Worm (Caenorhabditis elegans): Measurements from ENCODE around the gene T05A8.2.
A peak's percentile ranks its signal among the peaks of the same experiment; 100 is the strongest.

The T05A8.2 gene

ce11 chrII:2752536-2752935, 41.7 kb upstream of the T05A8.2 start, which contains the start of gene F29A7.6:
Gene F29A7.6, minus strand, starts transcription at chrII:2752611.
- TF ChIP-seq M03D4.4 (tag; optimal IDR thresholded peaks at IDR 0.05) (peak; percentile 20), sptf-1 (tag; optimal IDR thresholded peaks at IDR 0.05) (peak; percentile 65), ham-2 (GFP tag; optimal IDR thresholded peaks at IDR 0.05) (peak; percentile 46), sem-2 (GFP tag; optimal IDR thresholded peaks at IDR 0.05) (no peak), pha-4 (tag; optimal IDR thresholded peaks at IDR 0.05) (peak; percentile 18), mep-1 (tag; optimal IDR thresholded peaks at IDR 0.05) (peak; percentile 36), snpc-4 (tag; optimal IDR thresholded peaks at IDR 0.05) (no peak), lin-13 (tag; optimal IDR thresholded peaks at IDR 0.05) (peak; percentile 51), hlh-1 (tag; optimal IDR thresholded peaks at IDR 0.05) (peak; percentile 2), ces-1 (GFP tag; optimal IDR thresholded peaks at IDR 0.05) (peak; percentile 74)

- TF ChIP-seq ztf-11 (tag; optimal IDR thresholded peaks at IDR 0.05) (no peak), drap-1 (GFP tag; optimal IDR thresholded peaks at IDR 0.05) (no peak), M03D4.4 (tag; optimal IDR thresholded peaks at IDR 0.05) (no peak), lin-32 (GFP tag; optimal IDR thresholded peaks at IDR 0.05) (no peak), hlh-1 (tag; optimal IDR thresholded peaks at IDR 0.05) (no peak), tbx-8 (GFP tag; optimal IDR thresholded peaks at IDR 0.05) (no peak), mep-1 (tag; optimal IDR thresholded peaks at IDR 0.05) (no peak), unc-39 (tag; optimal IDR thresholded peaks at IDR 0.05) (no peak), ces-1 (GFP tag; optimal IDR thresholded peaks at IDR 0.05) (no peak)
Measured at ce11 chrII:2751278-2751677, 40.5 kb upstream of the T05A8.2 start.

ce11 chrII:2749595-2750048, 38.8 kb upstream of the T05A8.2 start, which contains the start of gene F29A7.4:
Gene F29A7.4, plus strand, starts transcription at chrII:2749998.
- TF ChIP-seq snpc-4 (tag; optimal IDR thresholded peaks at IDR 0.05), result no peak
- no peak for TF ChIP-seq ham-2 (GFP tag; optimal IDR thresholded peaks at IDR 0.05)
- no peak for TF ChIP-seq mab-5 (tag; optimal IDR thresholded peaks at IDR 0.05)
- TF ChIP-seq ces-1 (GFP tag; optimal IDR thresholded peaks at IDR 0.05), result no peak
- TF ChIP-seq nhr-28 (tag; optimal IDR thresholded peaks at IDR 0.05), result no peak
- TF ChIP-seq tbx-8 (GFP tag; optimal IDR thresholded peaks at IDR 0.05), result no peak
- TF ChIP-seq lin-13 (tag; optimal IDR thresholded peaks at IDR 0.05), result no peak
- TF ChIP-seq lin-32 (GFP tag; optimal IDR thresholded peaks at IDR 0.05), result no peak
- no peak for TF ChIP-seq unc-120 (tag; optimal IDR thresholded peaks at IDR 0.05; ENCODE audit: poor library complexity, severe bottlenecking)
- TF ChIP-seq mep-1 (tag; optimal IDR thresholded peaks at IDR 0.05), result no peak
- TF ChIP-seq cnd-1 (tag; optimal IDR thresholded peaks at IDR 0.05), result no peak
- no peak for TF ChIP-seq bed-3 (GFP tag; optimal IDR thresholded peaks at IDR 0.05)
- TF ChIP-seq ceh-83 (GFP tag; optimal IDR thresholded peaks at IDR 0.05), result no peak
- no peak for TF ChIP-seq zip-8 (tag; optimal IDR thresholded peaks at IDR 0.05)
- no peak for TF ChIP-seq M03D4.4 (tag; optimal IDR thresholded peaks at IDR 0.05)
- TF ChIP-seq drap-1 (GFP tag; optimal IDR thresholded peaks at IDR 0.05), result no peak
- no peak for TF ChIP-seq blmp-1 (tag; optimal IDR thresholded peaks at IDR 0.05)
- no peak for TF ChIP-seq nhr-2 (tag; optimal IDR thresholded peaks at IDR 0.05)

- TF ChIP-seq ces-1 (GFP tag; optimal IDR thresholded peaks at IDR 0.05), result peak; percentile 80
- TF ChIP-seq unc-62 (GFP tag; optimal IDR thresholded peaks at IDR 0.05), result peak; percentile 73
- TF ChIP-seq tbx-8 (GFP tag; optimal IDR thresholded peaks at IDR 0.05), result no peak
- TF ChIP-seq mep-1 (tag; optimal IDR thresholded peaks at IDR 0.05), result peak; percentile 48
- TF ChIP-seq pha-4 (tag; optimal IDR thresholded peaks at IDR 0.05), result no peak
- TF ChIP-seq snpc-4 (tag; optimal IDR thresholded peaks at IDR 0.05), result no peak
- TF ChIP-seq mab-5 (tag; optimal IDR thresholded peaks at IDR 0.05), result no peak
- no peak for TF ChIP-seq M03D4.4 (tag; optimal IDR thresholded peaks at IDR 0.05)
- no peak for TF ChIP-seq blmp-1 (tag; optimal IDR thresholded peaks at IDR 0.05)
- no peak for TF ChIP-seq unc-120 (tag; optimal IDR thresholded peaks at IDR 0.05; ENCODE audit: poor library complexity, severe bottlenecking)
- no peak for TF ChIP-seq flh-1 (GFP tag; optimal IDR thresholded peaks at IDR 0.05)
Measured at ce11 chrII:2747956-2748621, 37.3 kb upstream of the T05A8.2 start.

ce11 chrII:2742251-2742650, 31.4 kb upstream of the T05A8.2 start, which contains the start of gene T05A8.7:
Gene T05A8.7, minus strand, starts transcription at chrII:2742351.
- TF ChIP-seq nhr-28 (tag; optimal IDR thresholded peaks at IDR 0.05) (no peak), bed-3 (GFP tag; optimal IDR thresholded peaks at IDR 0.05) (no peak), mls-2 (tag; optimal IDR thresholded peaks at IDR 0.05) (no peak), nhr-12 (tag; optimal IDR thresholded peaks at IDR 0.05) (no peak)

Measured in whole organism, mixed stage, embryonic.